Fruit fly (Drosophila melanogaster) whole organism, prepupa: ENCODE results near the gene CG32110.

ENCODE experiments used
- CG11294 ChIP-seq: fragments of 200-800 bp; sonication (Bioruptor generic); IDR thresholded peaks from 2 replicates; pipeline ENCODE4 v1.3.6; 2022; ENCODE audit warnings: missing biosample characterization, missing genetic modification characterization
- CG11902 ChIP-seq: fragments of 200-800 bp; sonication (Bioruptor generic); optimal IDR thresholded peaks from 3 replicates; lab custom pipeline; 2016; ENCODE audit warnings: missing biosample characterization, missing genetic modification characterization
- CG15336 ChIP-seq: fragments of 200-800 bp; sonication (Bioruptor generic); IDR thresholded peaks from 2 replicates; pipeline ENCODE4 v1.3.6; 2022; ENCODE audit warnings: missing biosample characterization, missing genetic modification characterization
- CG1621 ChIP-seq: fragments of 200-800 bp; sonication (Bioruptor generic); optimal IDR thresholded peaks from 3 replicates; lab custom pipeline; 2018; ENCODE audit warnings: missing biosample characterization, mild to moderate bottlenecking, missing genetic modification characterization
- CG16779 ChIP-seq: fragments of 200-800 bp; sonication (Bioruptor generic); optimal IDR thresholded peaks from 3 replicates; lab custom pipeline; 2017; ENCODE audit warnings: missing biosample characterization, mild to moderate bottlenecking, missing genetic modification characterization
- CG3032 ChIP-seq: fragments of 200-800 bp; optimal IDR thresholded peaks from 2 replicates; lab custom pipeline; 2019; ENCODE audit warnings: missing biosample characterization, mild to moderate bottlenecking, missing genetic modification characterization, moderate library complexity
- CG32006 ChIP-seq: fragments of 200-800 bp; sonication (Bioruptor generic); optimal IDR thresholded peaks from 3 replicates; lab custom pipeline; 2017; ENCODE audit warnings: missing biosample characterization, mild to moderate bottlenecking, missing genetic modification characterization
- CG34406 ChIP-seq: fragments of 200-800 bp; sonication (Bioruptor generic); optimal IDR thresholded peaks from 3 replicates; lab custom pipeline; 2016; ENCODE audit warnings: missing biosample characterization, missing genetic modification characterization
- CG3919 ChIP-seq: fragments of 200-800 bp; sonication (Bioruptor generic); optimal IDR thresholded peaks from 3 replicates; lab custom pipeline; 2016; ENCODE audit warnings: missing biosample characterization, missing genetic modification characterization
- CG4318 ChIP-seq: fragments of 200-800 bp; sonication (Bioruptor generic); optimal IDR thresholded peaks from 3 replicates; lab custom pipeline; 2017; ENCODE audit warnings: missing biosample characterization, mild to moderate bottlenecking, missing genetic modification characterization
- CG6163 ChIP-seq: fragments of 200-800 bp; sonication (Bioruptor generic); IDR thresholded peaks from 3 replicates; pipeline ENCODE4 v1.3.6; 2022; ENCODE audit warnings: missing biosample characterization, missing genetic modification characterization
- CG6276 ChIP-seq: fragments of 200-800 bp; sonication (Bioruptor generic); optimal IDR thresholded peaks from 2 replicates; lab custom pipeline; 2017; ENCODE audit warnings: missing biosample characterization, mild to moderate bottlenecking, missing genetic modification characterization
- CG6808 ChIP-seq: fragments of 200-800 bp; sonication (Bioruptor generic); optimal IDR thresholded peaks from 3 replicates; lab custom pipeline; 2017; ENCODE audit warnings: missing biosample characterization, missing genetic modification characterization, mild to moderate bottlenecking, moderate library complexity, missing genetic modification reagents
- CG8119 ChIP-seq: fragments of 200-800 bp; sonication (Bioruptor generic); IDR thresholded peaks from 3 replicates; pipeline ENCODE4 v1.3.6; 2022; ENCODE audit warnings: missing biosample characterization, missing genetic modification characterization
- CG8632 ChIP-seq: fragments of 200-800 bp; sonication (Bioruptor generic); optimal IDR thresholded peaks from 3 replicates; lab custom pipeline; 2016; ENCODE audit warnings: missing biosample characterization, missing genetic modification characterization
- CG9139 ChIP-seq: fragments of 200-800 bp; sonication (Bioruptor generic); optimal IDR thresholded peaks from 3 replicates; lab custom pipeline; 2017; ENCODE audit warnings: missing biosample characterization, mild to moderate bottlenecking, missing genetic modification characterization
- Eip75B ChIP-seq: fragments of 200-800 bp; sonication (Bioruptor generic); optimal IDR thresholded peaks from 3 replicates; lab custom pipeline; 2016; ENCODE audit warnings: missing biosample characterization, missing genetic modification characterization
- Eip78C ChIP-seq: fragments of 200-800 bp; sonication (Bioruptor generic); peaks from one replicate; lab custom pipeline; 2016; ENCODE audit warnings: missing biosample characterization, missing genetic modification characterization
- Eip93F ChIP-seq: fragments of 200-800 bp; sonication (Bioruptor generic); optimal IDR thresholded peaks from 2 replicates; lab custom pipeline; 2016; ENCODE audit warnings: missing biosample characterization, mild to moderate bottlenecking, missing genetic modification characterization
- Ets21C ChIP-seq: fragments of 200-800 bp; sonication (Bioruptor generic); optimal IDR thresholded peaks from 3 replicates; lab custom pipeline; 2016; ENCODE audit warnings: missing biosample characterization, missing genetic modification characterization
- Ets96B ChIP-seq: fragments of 200-800 bp; optimal IDR thresholded peaks from 2 replicates; lab custom pipeline; 2019; ENCODE audit warnings: missing biosample characterization, mild to moderate bottlenecking, missing genetic modification characterization, moderate library complexity
- Gug ChIP-seq: fragments of 200-800 bp; sonication (Bioruptor generic); IDR thresholded peaks from 2 replicates; pipeline ENCODE4 v1.3.6; 2022; ENCODE audit warnings: missing biosample characterization, missing genetic modification characterization
- Hr38 ChIP-seq: sonication (Bioruptor generic); optimal IDR thresholded peaks from 2 replicates; lab custom pipeline; 2016; ENCODE audit warnings: missing biosample characterization, missing genetic modification characterization
- Hr39 ChIP-seq: fragments of 200-800 bp; sonication (Bioruptor generic); optimal IDR thresholded peaks from 2 replicates; lab custom pipeline; 2016; ENCODE audit warnings: missing biosample characterization, missing genetic modification characterization
- Hr4 ChIP-seq: fragments of 200-800 bp; sonication (Bioruptor generic); optimal IDR thresholded peaks from 3 replicates; lab custom pipeline; 2016; ENCODE audit warnings: missing biosample characterization, missing genetic modification characterization
- Lpt ChIP-seq: fragments of 200-800 bp; sonication (Bioruptor generic); optimal IDR thresholded peaks from 3 replicates; lab custom pipeline; 2016; ENCODE audit warnings: missing biosample characterization, missing genetic modification characterization
- Met ChIP-seq: fragments of 200-800 bp; sonication (Bioruptor generic); optimal IDR thresholded peaks from 3 replicates; lab custom pipeline; 2016; ENCODE audit warnings: missing biosample characterization, missing genetic modification characterization
- OdsH ChIP-seq: fragments of 200-800 bp; sonication (Bioruptor generic); optimal IDR thresholded peaks from 3 replicates; lab custom pipeline; 2016; ENCODE audit warnings: missing biosample characterization, missing genetic modification characterization
- Smox ChIP-seq: fragments of 200-800 bp; sonication (Bioruptor generic); optimal IDR thresholded peaks from 3 replicates; lab custom pipeline; 2016; ENCODE audit warnings: missing biosample characterization, missing genetic modification characterization
- Sox14 ChIP-seq: fragments of 200-800 bp; sonication (Bioruptor generic); optimal IDR thresholded peaks from 3 replicates; lab custom pipeline; 2016; ENCODE audit warnings: missing biosample characterization, missing genetic modification characterization
- achi ChIP-seq: fragments of 200-800 bp; sonication (Bioruptor generic); optimal IDR thresholded peaks from 3 replicates; lab custom pipeline; 2016; ENCODE audit warnings: missing biosample characterization, missing genetic modification characterization
- acj6 ChIP-seq: fragments of 200-800 bp; sonication (Bioruptor generic); optimal IDR thresholded peaks from 3 replicates; lab custom pipeline; 2016; ENCODE audit warnings: missing biosample characterization, missing genetic modification characterization
- cyc ChIP-seq: fragments of 200-800 bp; sonication (Bioruptor generic); optimal IDR thresholded peaks from 3 replicates; lab custom pipeline; 2016; ENCODE audit warnings: missing biosample characterization, missing genetic modification characterization
- dac ChIP-seq: fragments of 200-800 bp; sonication (Bioruptor generic); optimal IDR thresholded peaks from 2 replicates; lab custom pipeline; 2017; ENCODE audit warnings: missing biosample characterization, mild to moderate bottlenecking, missing genetic modification characterization
- dsx ChIP-seq: fragments of 200-800 bp; optimal IDR thresholded peaks from 3 replicates; lab custom pipeline; 2019; ENCODE audit warnings: missing biosample characterization, mild to moderate bottlenecking, missing genetic modification characterization, moderate library complexity; ENCODE audit not compliant: poor library complexity, severe bottlenecking
- fd59A ChIP-seq: fragments of 200-800 bp; sonication (Bioruptor generic); optimal IDR thresholded peaks from 2 replicates; lab custom pipeline; 2017; ENCODE audit warnings: missing biosample characterization, mild to moderate bottlenecking, missing genetic modification characterization, missing genetic modification reagents
- fd85E ChIP-seq: fragments of 200-800 bp; sonication (Bioruptor generic); optimal IDR thresholded peaks from 3 replicates; lab custom pipeline; 2016; ENCODE audit warnings: missing biosample characterization, missing genetic modification characterization
- net ChIP-seq: fragments of 200-800 bp; sonication (Bioruptor generic); optimal IDR thresholded peaks from 3 replicates; lab custom pipeline; 2016; ENCODE audit warnings: missing biosample characterization, missing genetic modification characterization
- pdm3 ChIP-seq: fragments of 200-800 bp; sonication (Bioruptor generic); optimal IDR thresholded peaks from 3 replicates; lab custom pipeline; 2016; ENCODE audit warnings: missing biosample characterization, missing genetic modification characterization
- salr ChIP-seq, 2 experiments: fragments of 200-800 bp; sonication (Bioruptor generic); optimal IDR thresholded peaks; 3 replicates each; lab custom pipeline; 2016 to 2018; ENCODE audit warnings: missing biosample characterization in 2 of 2, missing genetic modification characterization in 2 of 2, mild to moderate bottlenecking in 1 of 2
- svp ChIP-seq: fragments of 200-800 bp; sonication (Bioruptor generic); peaks from one replicate; lab custom pipeline; 2016; ENCODE audit warnings: missing biosample characterization, missing genetic modification characterization
- vri ChIP-seq: fragments of 200-800 bp; sonication (Bioruptor generic); optimal IDR thresholded peaks from 3 replicates; lab custom pipeline; 2016; ENCODE audit warnings: missing biosample characterization, mild to moderate bottlenecking, missing genetic modification characterization

The CG32110 gene

dm6 chr3L:12815756-12816155, 7.2 kb downstream of the CG32110 start:
- TF ChIP-seq CG15336 (peak; percentile 11; the same call in 1 of the 2 replicates), CG1621 (tag; lab: Kevin White, UChicago) (no peak), Met (GFP tag; lab: Kevin White, UChicago) (no peak), CG32006 (no peak)
- TF ChIP-seq, all 60 proteins: peak for 1

- TF ChIP-seq CG11902 (GFP tag; lab: Kevin White, UChicago) (no peak), CG34406 (GFP tag; lab: Kevin White, UChicago) (no peak), Gug (GFP tag; lab: Robert Waterston, UW) (no peak), dsx (no peak)
Measured at dm6 chr3L:12827705-12828104, 19.2 kb downstream of the CG32110 start.

DNA sequence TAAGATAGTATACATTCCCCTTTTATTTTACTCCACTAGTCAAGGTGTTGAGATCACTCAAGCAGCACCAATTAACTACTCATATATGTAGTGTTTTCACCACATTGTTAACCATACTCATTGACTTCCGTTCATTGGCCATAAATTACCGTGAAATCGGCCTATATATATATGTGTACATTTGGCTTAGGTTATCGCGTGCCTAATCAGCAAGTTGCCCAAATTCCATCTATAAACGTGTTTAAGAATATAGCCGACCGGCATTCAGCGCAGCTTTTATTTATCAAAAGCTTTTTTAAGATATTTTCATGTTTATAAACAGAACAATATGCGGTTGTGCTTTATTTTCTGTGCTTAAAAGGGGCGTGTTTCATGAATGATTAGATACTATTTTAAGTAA, 20.0 kb downstream of the CG32110 start:
- no peak for TF ChIP-seq CG4318 (GFP tag; lab: Kevin White, UChicago)
- no peak for TF ChIP-seq Hr38 (GFP tag; lab: Kevin White, UChicago)
- TF ChIP-seq Met (GFP tag; lab: Kevin White, UChicago) = no peak
- TF ChIP-seq vri = no peak
- no peak for TF ChIP-seq CG11294 (GFP tag; lab: Robert Waterston, UW)
- no peak for TF ChIP-seq acj6
- no peak for TF ChIP-seq CG3919 (GFP tag; lab: Kevin White, UChicago)
- no peak for TF ChIP-seq Ets96B (tag; lab: Kevin White, UChicago)
- no peak for TF ChIP-seq Eip75B (GFP tag; lab: Kevin White, UChicago)
- TF ChIP-seq CG8119 (GFP tag; lab: Robert Waterston, UW) = no peak
- no peak for TF ChIP-seq cyc (GFP tag; lab: Kevin White, UChicago)
- no peak for TF ChIP-seq CG34406 (GFP tag; lab: Kevin White, UChicago)
- TF ChIP-seq Smox (GFP tag; lab: Kevin White, UChicago) = no peak
- no peak for TF ChIP-seq dac (GFP tag; lab: Kevin White, UChicago)
- TF ChIP-seq CG6808 = no peak
- TF ChIP-seq CG32006 = no peak
- TF ChIP-seq Ets21C (GFP tag; lab: Kevin White, UChicago) = no peak
- no peak for TF ChIP-seq CG15336
- TF ChIP-seq, all 60 proteins: peak for 0

dm6 chr3L:12830416-12830815, 21.9 kb downstream of the CG32110 start:
- TF ChIP-seq fd59A (GFP tag; lab: Kevin White, UChicago) = no peak
- no peak for TF ChIP-seq acj6
- no peak for TF ChIP-seq CG8119 (GFP tag; lab: Robert Waterston, UW)

DNA sequence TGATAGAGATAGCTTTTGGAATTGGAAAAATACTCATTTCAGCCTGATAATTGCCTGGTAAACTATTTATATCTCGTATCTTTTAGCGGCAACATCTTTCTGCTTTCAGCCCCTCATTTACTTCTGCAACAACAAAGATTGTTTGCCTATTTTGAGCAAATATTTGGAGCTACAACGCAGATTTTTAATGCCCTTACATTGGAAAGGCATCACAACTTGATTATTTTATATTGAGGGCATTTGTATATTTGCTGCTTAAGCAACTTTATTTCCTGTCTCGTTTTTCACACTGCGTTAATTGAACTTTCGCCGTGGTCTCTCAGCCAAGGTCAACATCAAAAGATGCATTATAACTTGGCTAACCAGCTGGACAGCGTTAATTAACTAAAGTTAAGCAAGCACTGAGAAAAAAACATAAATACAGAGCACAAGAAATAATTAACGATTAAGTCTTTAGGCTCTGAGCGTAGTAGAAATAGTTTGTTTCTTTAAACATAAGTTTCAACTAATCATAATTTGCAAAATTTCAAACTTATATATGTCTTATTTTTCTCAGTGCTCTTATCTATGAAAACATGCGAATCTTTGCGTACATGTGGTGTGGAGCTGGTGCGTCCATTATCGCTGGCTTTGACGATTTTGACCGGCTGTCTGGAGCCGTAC, 22.9 kb downstream of the CG32110 start:
- peak; percentile 40 for TF ChIP-seq CG11902 (GFP tag; lab: Kevin White, UChicago)
- TF ChIP-seq CG8119 (GFP tag; lab: Robert Waterston, UW) = peak; percentile 79; the same call in 2 of the 3 replicates
- peak; percentile 77 for TF ChIP-seq achi (GFP tag; lab: Kevin White, UChicago)
- peak; percentile 86 for TF ChIP-seq svp (GFP tag; lab: Kevin White, UChicago)
- peak; percentile 70 for TF ChIP-seq CG3032 (tag; lab: Kevin White, UChicago)
- TF ChIP-seq fd85E (GFP tag; lab: Kevin White, UChicago) = no peak
- peak; percentile 73 for TF ChIP-seq CG8632 (GFP tag; lab: Kevin White, UChicago)
- peak; percentile 60 for TF ChIP-seq cyc (GFP tag; lab: Kevin White, UChicago)
- peak; percentile 79 for TF ChIP-seq Hr4 (GFP tag; lab: Kevin White, UChicago)
- TF ChIP-seq pdm3 (GFP tag; lab: Kevin White, UChicago) = peak; percentile 81
- no peak for TF ChIP-seq Hr38 (GFP tag; lab: Kevin White, UChicago)
- peak; percentile 56 for TF ChIP-seq Sox14 (GFP tag; lab: Kevin White, UChicago)
- TF ChIP-seq CG6276 (GFP tag; lab: Kevin White, UChicago) = peak; percentile 50
- TF ChIP-seq net (GFP tag; lab: Kevin White, UChicago) = peak; percentile 72
- no peak for TF ChIP-seq CG6163 (GFP tag; lab: Robert Waterston, UW)
- TF ChIP-seq acj6 = peak; percentile 74
- peak; percentile 78 for TF ChIP-seq Eip75B (GFP tag; lab: Kevin White, UChicago)
- TF ChIP-seq OdsH (GFP tag; lab: Kevin White, UChicago) = peak; percentile 83
- TF ChIP-seq Eip78C = peak; percentile 95
- peak; percentile 73 for TF ChIP-seq Hr39 (GFP tag; lab: Kevin White, UChicago)
- peak; percentile 22 for TF ChIP-seq CG9139 (GFP tag; lab: Kevin White, UChicago)
- no peak for TF ChIP-seq Lpt (GFP tag; lab: Kevin White, UChicago)
- TF ChIP-seq CG15336 = peak; percentile 72
- TF ChIP-seq CG4318 (GFP tag; lab: Kevin White, UChicago) = peak; percentile 44
- TF ChIP-seq dac (GFP tag; lab: Kevin White, UChicago) = peak; percentile 19
- TF ChIP-seq salr (GFP tag; optimal IDR thresholded peaks at IDR 0.05; lab: Kevin White, UChicago) = peak; percentile 32 to 70
- no peak for TF ChIP-seq Eip93F (GFP tag; lab: Kevin White, UChicago)
- no peak for TF ChIP-seq CG16779 (tag; lab: Kevin White, UChicago)
